Worm (Caenorhabditis elegans) whole organism, L4 larva: ENCODE measurements around the gene B0416.11.

Source experiments
- fos-1 ChIP-seq: fragments of 150-350 bp; optimal IDR thresholded peaks from 2 replicates; lab custom pipeline; 2014; ENCODE audit warnings: missing biosample characterization, missing genetic modification characterization
- nhr-10 ChIP-seq: fragments of 150-350 bp; optimal IDR thresholded peaks from 2 replicates; lab custom pipeline; 2014; ENCODE audit warnings: missing biosample characterization, missing genetic modification characterization
- tra-1 ChIP-seq: fragments of 200-800 bp; sonication (Bioruptor generic); IDR thresholded peaks from 2 replicates; pipeline ENCODE4 v1.3.6; 2022; ENCODE audit warnings: missing genetic modification reagents, missing genetic modification characterization, missing compliant biosample characterization
- ztf-11 ChIP-seq: fragments of 150-350 bp; optimal IDR thresholded peaks from 2 replicates; lab custom pipeline; 2014; ENCODE audit warnings: missing biosample characterization, missing genetic modification characterization

ce11 chrX:9261626-9262189 is 21.2 kb downstream of the B0416.11 start:
- no peak for TF ChIP-seq nhr-10
- TF ChIP-seq fos-1 (tag; lab: Kevin White, UChicago): no peak
- no peak for TF ChIP-seq tra-1
- TF ChIP-seq ztf-11: no peak
